Worm (Caenorhabditis elegans) whole organism, L3 larva: ENCODE data around the gene twk-11.

Source experiments
- R02D3.7 ChIP-seq: fragments of 150-350 bp; optimal IDR thresholded peaks from 2 replicates; lab custom pipeline; 2014; ENCODE audit warnings: missing biosample characterization, missing genetic modification characterization
- ZK546.5 ChIP-seq: sonication (generic microtip); optimal IDR thresholded peaks from 2 replicates; lab custom pipeline; 2017; ENCODE audit warnings: missing biosample characterization, missing genetic modification characterization
- aly-2 ChIP-seq: fragments of 150-350 bp; optimal IDR thresholded peaks from 2 replicates; lab custom pipeline; 2014; ENCODE audit warnings: missing biosample characterization, missing genetic modification characterization
- ama-1 ChIP-seq: fragments of 150-350 bp; optimal IDR thresholded peaks from 2 replicates; lab custom pipeline; 2018
- ceh-16 ChIP-seq: sonication (generic microtip); optimal IDR thresholded peaks from 2 replicates; lab custom pipeline; 2017; ENCODE audit warnings: missing biosample characterization, missing genetic modification characterization
- ceh-28 ChIP-seq: fragments of 150-350 bp; optimal IDR thresholded peaks from 2 replicates; lab custom pipeline; 2014; ENCODE audit warnings: missing biosample characterization, missing genetic modification reagents, missing genetic modification characterization
- ceh-82 ChIP-seq: fragments of 150-350 bp; optimal IDR thresholded peaks from 2 replicates; lab custom pipeline; 2014; ENCODE audit warnings: missing biosample characterization, missing genetic modification characterization
- ceh-9 ChIP-seq: sonication (generic microtip); optimal IDR thresholded peaks from 2 replicates; lab custom pipeline; 2018; ENCODE audit warnings: missing biosample characterization, missing genetic modification characterization
- egl-27 ChIP-seq: sonication (generic microtip); optimal IDR thresholded peaks from 4 replicates; lab custom pipeline; 2017; ENCODE audit warnings: missing biosample characterization, missing genetic modification reagents, missing genetic modification characterization
- egl-5 ChIP-seq: fragments of 150-350 bp; optimal IDR thresholded peaks from 2 replicates; lab custom pipeline; 2017; ENCODE audit warnings: missing biosample characterization, missing genetic modification reagents, missing genetic modification characterization, inconsistent platforms
- elt-1 ChIP-seq: fragments of 150-350 bp; optimal IDR thresholded peaks from 2 replicates; lab custom pipeline; 2014; ENCODE audit warnings: missing biosample characterization, missing genetic modification characterization
- elt-2 ChIP-seq: sonication (generic microtip); optimal IDR thresholded peaks from 2 replicates; lab custom pipeline; 2016; ENCODE audit warnings: missing genetic modification reagents, mild to moderate bottlenecking, missing genetic modification characterization, missing compliant biosample characterization
- elt-3 ChIP-seq, 3 experiments: fragments of 150-350 bp in 1 of 3; sonication (generic microtip) in 2 of 3; optimal IDR thresholded peaks; 2 replicates in 2 of 3; 4 replicates in 1 of 3; lab custom pipeline; 2014 to 2017; ENCODE audit warnings: missing biosample characterization in 3 of 3, missing genetic modification characterization in 3 of 3
- fkh-10 ChIP-seq: sonication (generic microtip); optimal IDR thresholded peaks from 2 replicates; lab custom pipeline; 2017; ENCODE audit warnings: missing biosample characterization, missing genetic modification reagents, missing genetic modification characterization
- fos-1 ChIP-seq: fragments of 150-350 bp; optimal IDR thresholded peaks from 2 replicates; lab custom pipeline; 2014; ENCODE audit warnings: missing biosample characterization, missing genetic modification characterization
- lin-39 ChIP-seq: fragments of 150-350 bp; optimal IDR thresholded peaks from 2 replicates; lab custom pipeline; 2018; ENCODE audit warnings: missing biosample characterization, missing genetic modification reagents, missing genetic modification characterization
- lsy-12 ChIP-seq: sonication (generic microtip); optimal IDR thresholded peaks from 2 replicates; lab custom pipeline; 2016; ENCODE audit warnings: mild to moderate bottlenecking, missing genetic modification characterization, missing compliant biosample characterization
- mml-1 ChIP-seq: fragments of 150-350 bp; sonication (generic microtip); optimal IDR thresholded peaks from 3 replicates; lab custom pipeline; 2014; ENCODE audit warnings: missing biosample characterization, missing genetic modification characterization
- nfya-1 ChIP-seq: sonication (generic microtip); optimal IDR thresholded peaks from 2 replicates; lab custom pipeline; 2017; ENCODE audit warnings: missing genetic modification characterization, mild to moderate bottlenecking, missing compliant biosample characterization, antibody characterized with exemption, moderate library complexity; ENCODE audit not compliant: insufficient read depth
- nhr-11 ChIP-seq: fragments of 150-350 bp; optimal IDR thresholded peaks from 2 replicates; lab custom pipeline; 2014; ENCODE audit warnings: missing biosample characterization, missing genetic modification characterization
- nhr-12 ChIP-seq: fragments of 150-350 bp; optimal IDR thresholded peaks from 2 replicates; lab custom pipeline; 2014; ENCODE audit warnings: missing biosample characterization, missing genetic modification characterization
- nhr-23 ChIP-seq: fragments of 150-350 bp; optimal IDR thresholded peaks from 2 replicates; lab custom pipeline; 2014; ENCODE audit warnings: missing biosample characterization, missing genetic modification reagents, missing genetic modification characterization
- nhr-28 ChIP-seq: fragments of 150-350 bp; optimal IDR thresholded peaks from 2 replicates; lab custom pipeline; 2014; ENCODE audit warnings: missing biosample characterization, missing genetic modification characterization
- nhr-43 ChIP-seq: sonication (generic microtip); optimal IDR thresholded peaks from 2 replicates; lab custom pipeline; 2016; ENCODE audit warnings: mild to moderate bottlenecking, missing genetic modification characterization, missing compliant biosample characterization; ENCODE audit not compliant: poor library complexity, severe bottlenecking
- nhr-76 ChIP-seq: fragments of 150-350 bp; sonication (generic microtip); optimal IDR thresholded peaks from 5 replicates; lab custom pipeline; 2014; ENCODE audit warnings: missing biosample characterization, missing genetic modification characterization
- pqm-1 ChIP-seq: fragments of 150-350 bp; optimal IDR thresholded peaks from 2 replicates; lab custom pipeline; 2017; ENCODE audit warnings: missing biosample characterization, missing genetic modification characterization, inconsistent platforms
- sea-2 ChIP-seq: fragments of 150-350 bp; sonication (generic microtip); optimal IDR thresholded peaks from 4 replicates; lab custom pipeline; 2014; ENCODE audit warnings: missing biosample characterization, missing genetic modification reagents, missing genetic modification characterization
- skn-1 ChIP-seq: fragments of 150-350 bp; optimal IDR thresholded peaks from 2 replicates; lab custom pipeline; 2014; ENCODE audit warnings: missing biosample characterization, missing genetic modification characterization
- unc-39 ChIP-seq: sonication (generic microtip); optimal IDR thresholded peaks from 4 replicates; lab custom pipeline; 2017; ENCODE audit warnings: missing biosample characterization, missing genetic modification characterization
- unc-62 ChIP-seq: fragments of 150-350 bp; sonication (generic microtip); optimal IDR thresholded peaks from 4 replicates; lab custom pipeline; 2014; ENCODE audit warnings: missing biosample characterization, missing genetic modification reagents, missing genetic modification characterization
- zag-1 ChIP-seq: fragments of 150-350 bp; optimal IDR thresholded peaks from 2 replicates; lab custom pipeline; 2014; ENCODE audit warnings: missing biosample characterization, missing genetic modification characterization
- ztf-11 ChIP-seq: fragments of 150-350 bp; optimal IDR thresholded peaks from 2 replicates; lab custom pipeline; 2014; ENCODE audit warnings: missing biosample characterization, missing genetic modification characterization

Gene twk-11

DNA sequence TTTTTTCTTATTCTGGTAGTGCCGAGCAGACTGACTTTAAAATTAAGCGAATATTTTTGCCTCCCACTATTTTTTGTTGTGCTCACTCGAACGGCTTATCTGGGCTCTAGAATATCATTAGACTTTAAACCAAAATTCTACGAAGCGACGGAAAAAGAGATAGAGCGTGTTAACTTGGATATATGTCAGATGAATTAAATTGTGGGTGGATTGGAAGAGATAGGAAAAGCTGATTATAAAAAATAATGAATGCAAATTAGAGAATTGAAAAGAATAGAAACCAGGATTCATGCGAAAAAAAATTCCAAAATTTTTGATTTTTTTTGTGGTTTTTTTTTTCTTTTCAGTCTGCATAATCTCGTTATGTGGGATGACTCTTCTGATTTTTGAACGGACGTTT lies 14.6 kb downstream of the twk-11 start, which contains the start of gene F20A1.4:
Gene F20A1.4, minus strand, starts transcription at position 101 of the 400 bp plus-strand sequence.
- TF ChIP-seq elt-1 (tag; lab: Kevin White, UChicago) (no peak), elt-2 (tag; lab: Kevin White, UChicago) (no peak), ceh-9 (tag; lab: Kevin White, UChicago) (no peak), nhr-11 (no peak), nhr-12 (tag; lab: Kevin White, UChicago) (no peak), aly-2 (no peak), unc-39 (no peak), fkh-10 (GFP tag; lab: Kevin White, UChicago) (no peak), unc-62 (GFP tag; lab: Kevin White, UChicago) (no peak)

ce11 chrV:7017059-7017458 lies 19.3 kb downstream of the twk-11 start, which contains the start of gene srsx-32:
Gene srsx-32, plus strand, starts transcription at chrV:7017359.
- TF ChIP-seq fos-1 (tag; lab: Kevin White, UChicago) (no peak), nhr-12 (tag; lab: Kevin White, UChicago) (no peak), R02D3.7 (tag; lab: Kevin White, UChicago) (no peak), aly-2 (no peak), ztf-11 (no peak), sea-2 (no peak), egl-27 (tag; lab: Kevin White, UChicago) (no peak), ceh-28 (tag; lab: Kevin White, UChicago) (no peak), ZK546.5 (tag; lab: Kevin White, UChicago) (no peak)

DNA sequence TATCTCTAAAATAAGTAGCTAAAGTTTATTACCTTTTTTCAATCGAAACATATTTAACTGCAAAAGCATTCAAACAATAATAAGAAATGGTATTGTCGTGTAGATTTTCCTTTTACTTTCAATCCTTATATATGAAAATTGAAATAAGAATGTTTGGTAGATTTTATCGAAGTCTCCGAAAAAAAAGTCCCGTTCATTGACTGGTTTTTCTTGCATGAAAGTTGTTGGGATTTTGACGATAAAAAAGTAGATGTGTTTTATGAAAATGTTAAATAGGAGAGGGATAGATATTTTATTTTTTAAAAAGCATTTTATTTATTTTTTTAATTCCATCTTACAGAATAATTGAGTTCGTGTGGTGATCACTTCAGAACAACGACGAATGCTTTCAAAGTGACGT lies 20.5 kb downstream of the twk-11 start, which contains the start of gene C33G8.13:
Gene C33G8.13, minus strand, starts transcription at position 101 of the 400 bp plus-strand sequence.
- TF ChIP-seq nhr-76 (no peak), nfya-1 (tag; lab: Kevin White, UChicago) (no peak), unc-62 (GFP tag; lab: Kevin White, UChicago) (no peak), ZK546.5 (tag; lab: Kevin White, UChicago) (no peak), elt-1 (tag; lab: Kevin White, UChicago) (no peak), pqm-1 (tag; lab: Kevin White, UChicago) (no peak), lin-39 (tag; lab: Kevin White, UChicago) (no peak), egl-27 (tag; lab: Kevin White, UChicago) (no peak), nhr-12 (tag; lab: Kevin White, UChicago) (no peak), skn-1 (tag; lab: Kevin White, UChicago) (no peak), ceh-16 (no peak), mml-1 (no peak), nhr-28 (tag; lab: Kevin White, UChicago) (no peak), ceh-82 (no peak), ztf-11 (no peak)

ce11 chrV:7012617-7013016 lies 23.8 kb downstream of the twk-11 start, which contains the start of gene srw-127:
Gene srw-127, plus strand, starts transcription at chrV:7012917.
- no peak for TF ChIP-seq fkh-10 (GFP tag; lab: Kevin White, UChicago)
- no peak for TF ChIP-seq R02D3.7 (tag; lab: Kevin White, UChicago)
- no peak for TF ChIP-seq nfya-1 (tag; lab: Kevin White, UChicago)
- no peak for TF ChIP-seq lsy-12 (tag; lab: Kevin White, UChicago)

DNA sequence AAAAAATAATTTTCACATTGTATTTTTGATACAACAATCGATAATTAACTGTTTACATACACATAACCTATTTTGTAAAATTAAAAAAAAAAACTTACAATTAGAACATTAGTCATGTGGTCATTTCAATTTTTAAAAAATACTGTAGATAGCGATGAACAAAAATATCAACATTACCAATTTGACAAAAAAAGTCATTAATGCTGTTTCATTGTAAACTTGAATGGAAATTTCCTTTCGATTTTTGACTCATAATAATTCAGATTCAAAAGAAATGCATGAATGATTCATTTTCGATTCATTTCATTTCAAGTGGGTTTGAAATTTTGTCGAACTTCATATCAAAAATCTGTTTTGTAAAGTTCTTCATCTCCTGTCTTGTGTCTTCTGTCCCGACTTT lies 26.9 kb downstream of the twk-11 start, which contains the start of gene C33G8.2:
Gene C33G8.2, plus strand, starts transcription at position 301 of the 400 bp plus-strand sequence.
- TF ChIP-seq nhr-76 (no peak), egl-5 (no peak), nhr-43 (tag; lab: Kevin White, UChicago) (no peak), nhr-23 (tag; lab: Kevin White, UChicago) (no peak), unc-62 (GFP tag; lab: Kevin White, UChicago) (no peak), aly-2 (no peak), zag-1 (tag; lab: Kevin White, UChicago) (no peak)
- TF ChIP-seq, all 47 proteins: peak for 0

- TF ChIP-seq elt-3 (tag; optimal IDR thresholded peaks at IDR 0.05; lab: Kevin White, UChicago) (no peak), ama-1 (lab: Kevin White, UChicago) (no peak), nhr-23 (tag; lab: Kevin White, UChicago) (no peak)
These were observed 29.1 kb downstream of the twk-11 start, which contains the start of gene drd-10 for ce11 chrV:7007307-7007706. Gene drd-10, plus strand, starts transcription at chrV:7007607.
